Worm (Caenorhabditis elegans): ENCODE measurements around the gene Y37H2C.4.

ce11 chrV:18265514-18265913 lies 5.0 kb upstream of the Y37H2C.4 start:
- no peak for TF ChIP-seq aptf-2 (GFP tag; conservative IDR thresholded peaks at IDR 0.05)
- TF ChIP-seq ztf-6 (GFP tag; IDR thresholded peaks at IDR 0.05) = no peak
- no peak for TF ChIP-seq attf-5 (GFP tag; optimal IDR thresholded peaks at IDR 0.05)
- no peak for TF ChIP-seq nfya-2 (GFP tag; IDR thresholded peaks at IDR 0.05)
- TF ChIP-seq let-526 (GFP tag; IDR thresholded peaks at IDR 0.05) = no peak
- TF ChIP-seq rcor-1 (GFP tag; IDR thresholded peaks at IDR 0.05) = no peak
- TF ChIP-seq K12H6.12 (tag; optimal IDR thresholded peaks at IDR 0.05) = no peak
- no peak for TF ChIP-seq unc-62 (GFP tag; optimal IDR thresholded peaks at IDR 0.05)
- no peak for TF ChIP-seq mcd-1 (GFP tag; IDR thresholded peaks at IDR 0.05)

All from whole organism, young adult.